Worm (Caenorhabditis elegans) whole organism, early embryonic: Measurements from ENCODE around the gene str-27.

ENCODE experiments used
- aly-1 ChIP-seq: sonication (generic microtip); optimal IDR thresholded peaks from 2 replicates; lab custom pipeline; 2016; ENCODE audit warnings: missing genetic modification characterization, missing compliant biosample characterization
- ama-1 ChIP-seq: fragments of 150-350 bp; optimal IDR thresholded peaks from 2 replicates; lab custom pipeline; 2014
- ceh-36 ChIP-seq: sonication (generic microtip); optimal IDR thresholded peaks from 2 replicates; lab custom pipeline; 2016; ENCODE audit warnings: missing genetic modification characterization, inconsistent platforms, missing compliant biosample characterization
- flt-1 ChIP-seq: fragments of 200-800 bp; sonication (Bioruptor generic); IDR thresholded peaks from 2 replicates; pipeline ENCODE4 v1.3.6; 2022; ENCODE audit warnings: missing genetic modification characterization, missing compliant biosample characterization
- scrt-1 ChIP-seq: fragments of 200-800 bp; sonication (Bioruptor generic); IDR thresholded peaks from 2 replicates; pipeline ENCODE4 v1.3.6; 2022; ENCODE audit warnings: missing genetic modification characterization, missing compliant biosample characterization
- sea-1 ChIP-seq: fragments of 200-800 bp; sonication (Bioruptor generic); conservative IDR thresholded peaks from 2 replicates; pipeline ENCODE4 v1.3.6; 2022; ENCODE audit warnings: missing genetic modification characterization, missing compliant biosample characterization
- tbx-11 ChIP-seq: fragments of 200-800 bp; sonication (Bioruptor generic); IDR thresholded peaks from 2 replicates; pipeline ENCODE4 v1.3.6; 2022; ENCODE audit warnings: missing genetic modification characterization, missing compliant biosample characterization

DNA sequence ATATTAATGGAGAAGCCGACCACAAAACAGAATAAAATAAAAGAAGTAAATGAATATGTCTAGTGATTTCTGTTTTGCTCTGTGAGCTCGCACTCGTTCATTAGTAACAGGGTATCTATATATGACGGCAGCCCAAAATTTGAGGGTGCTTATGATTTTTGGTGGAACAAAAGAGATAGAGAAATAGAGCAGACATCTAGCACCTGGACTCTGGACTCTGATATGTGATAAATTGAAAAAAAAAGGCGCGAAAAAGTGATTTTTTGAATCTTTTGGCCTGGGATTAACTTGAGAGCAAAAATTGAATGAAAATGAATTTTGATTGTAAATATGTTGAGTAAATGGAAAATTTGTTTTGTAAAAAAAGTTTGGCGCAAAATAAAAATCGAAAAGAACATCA is 41.0 kb upstream of the str-27 start, which contains the start of gene nhr-283:
- no peak for TF ChIP-seq ceh-36
- no peak for TF ChIP-seq ama-1 (lab: Kevin White, UChicago)
- TF ChIP-seq scrt-1 = no peak
- TF ChIP-seq flt-1 (GFP tag; lab: Robert Waterston, UW) = no peak
- no peak for TF ChIP-seq sea-1
- no peak for TF ChIP-seq aly-1
- no peak for TF ChIP-seq tbx-11
